Worm (Caenorhabditis elegans) whole organism, L4 larva: ENCODE data around the gene C04A2.15.

Experiments
- D1046.2 ChIP-seq: fragments of 200-800 bp; sonication (Bioruptor generic); IDR thresholded peaks from 2 replicates; pipeline ENCODE4 v1.3.6; 2022; ENCODE audit warnings: missing genetic modification characterization, missing compliant biosample characterization
- F10B5.3 ChIP-seq: sonication (generic microtip); optimal IDR thresholded peaks from 2 replicates; lab custom pipeline; 2016; ENCODE audit warnings: mild to moderate bottlenecking, missing genetic modification characterization, missing compliant biosample characterization
- F49E8.2 ChIP-seq: sonication (generic microtip); optimal IDR thresholded peaks from 2 replicates; lab custom pipeline; 2016; ENCODE audit warnings: missing compliant biosample characterization, mild to moderate bottlenecking, missing genetic modification characterization, borderline replicate concordance
- Y5F2A.4 ChIP-seq: fragments of 200-800 bp; sonication (Bioruptor generic); optimal IDR thresholded peaks from 2 replicates; lab custom pipeline; 2018; ENCODE audit warnings: mild to moderate bottlenecking, missing genetic modification characterization, missing compliant biosample characterization
- ZK337.2 ChIP-seq: fragments of 200-800 bp; sonication (Bioruptor generic); IDR thresholded peaks from 2 replicates; pipeline ENCODE4 v1.3.6; 2022; ENCODE audit warnings: missing genetic modification reagents, missing genetic modification characterization, missing compliant biosample characterization
- ZK546.5 ChIP-seq, 2 experiments: sonication (generic microtip); optimal IDR thresholded peaks; 2 replicates each; lab custom pipeline; 2017; ENCODE audit warnings: missing biosample characterization in 2 of 2, missing genetic modification characterization in 2 of 2
- aha-1 ChIP-seq: fragments of 150-350 bp; peaks from one replicate; lab custom pipeline; 2014; ENCODE audit warnings: missing biosample characterization, missing genetic modification characterization
- ceh-20 ChIP-seq: fragments of 200-800 bp; sonication (Bioruptor generic); IDR thresholded peaks from 2 replicates; pipeline ENCODE4 v1.3.6; 2022; ENCODE audit warnings: missing genetic modification reagents, missing genetic modification characterization, missing compliant biosample characterization
- ceh-32 ChIP-seq: sonication (generic microtip); optimal IDR thresholded peaks from 2 replicates; lab custom pipeline; 2016; ENCODE audit warnings: mild to moderate bottlenecking, missing genetic modification characterization, missing compliant biosample characterization; ENCODE audit not compliant: poor library complexity
- ceh-62 ChIP-seq: sonication (generic microtip); optimal IDR thresholded peaks from 2 replicates; lab custom pipeline; 2017; ENCODE audit warnings: missing biosample characterization, missing genetic modification characterization
- cey-2 ChIP-seq: sonication (generic microtip); optimal IDR thresholded peaks from 3 replicates; lab custom pipeline; 2017; ENCODE audit warnings: missing genetic modification characterization, mild to moderate bottlenecking, missing compliant biosample characterization, antibody characterized with exemption, borderline replicate concordance; ENCODE audit not compliant: insufficient read depth
- daf-16 ChIP-seq, 3 experiments: sonication (generic microtip); optimal IDR thresholded peaks; 2 replicates each; lab custom pipeline; 2016 to 2017; ENCODE audit warnings: missing genetic modification characterization in 3 of 3, missing genetic modification reagents in 3 of 3, mild to moderate bottlenecking in 2 of 3, missing compliant biosample characterization in 2 of 3, missing biosample characterization in 1 of 3, moderate library complexity in 1 of 3
- daf-19 ChIP-seq: fragments of 200-800 bp; sonication (Bioruptor generic); conservative IDR thresholded peaks from 2 replicates; pipeline ENCODE4 v1.3.6; 2022; ENCODE audit warnings: missing genetic modification characterization, missing compliant biosample characterization
- dmd-6 ChIP-seq: fragments of 200-800 bp; sonication (Bioruptor generic); IDR thresholded peaks from 2 replicates; pipeline ENCODE4 v1.3.6; 2022; ENCODE audit warnings: missing genetic modification reagents, missing genetic modification characterization, missing compliant biosample characterization
- dmd-9 ChIP-seq: fragments of 200-800 bp; sonication (Bioruptor generic); IDR thresholded peaks from 2 replicates; pipeline ENCODE4 v1.3.6; 2022; ENCODE audit warnings: missing genetic modification reagents, missing genetic modification characterization, missing compliant biosample characterization
- dpl-1 ChIP-seq: fragments of 150-350 bp; optimal IDR thresholded peaks from 2 replicates; lab custom pipeline; 2014; ENCODE audit warnings: missing biosample characterization, missing genetic modification reagents, missing genetic modification characterization
- dve-1 ChIP-seq: sonication (generic microtip); optimal IDR thresholded peaks from 2 replicates; lab custom pipeline; 2017; ENCODE audit warnings: antibody characterized with exemption, mild to moderate bottlenecking, missing genetic modification characterization, missing compliant biosample characterization; ENCODE audit not compliant: insufficient read depth
- egl-27 ChIP-seq: sonication (generic microtip); optimal IDR thresholded peaks from 3 replicates; lab custom pipeline; 2017; ENCODE audit warnings: missing biosample characterization, missing genetic modification reagents, missing genetic modification characterization
- egl-43 ChIP-seq: fragments of 200-800 bp; sonication (Bioruptor generic); IDR thresholded peaks from 2 replicates; pipeline ENCODE4 v1.3.6; 2022; ENCODE audit warnings: missing genetic modification reagents, missing genetic modification characterization, missing compliant biosample characterization
- hif-1 ChIP-seq, 2 experiments: sonication (generic microtip); optimal IDR thresholded peaks; 2 replicates each; lab custom pipeline; 2016 to 2017; ENCODE audit warnings: missing compliant biosample characterization in 2 of 2, missing genetic modification characterization in 2 of 2, missing genetic modification reagents in 2 of 2, missing genotype in 2 of 2, mild to moderate bottlenecking in 1 of 2
- hlh-30 ChIP-seq: sonication (generic microtip); optimal IDR thresholded peaks from 2 replicates; lab custom pipeline; 2017; ENCODE audit warnings: antibody characterized with exemption, mild to moderate bottlenecking, missing genetic modification characterization, missing compliant biosample characterization; ENCODE audit not compliant: insufficient read depth
- jun-1 ChIP-seq: fragments of 150-350 bp; optimal IDR thresholded peaks from 2 replicates; lab custom pipeline; 2014; ENCODE audit warnings: missing biosample characterization, missing genetic modification reagents, missing genetic modification characterization
- lin-1 ChIP-seq: fragments of 200-800 bp; sonication (Bioruptor generic); IDR thresholded peaks from 2 replicates; pipeline ENCODE4 v1.3.6; 2022; ENCODE audit warnings: missing genetic modification reagents, missing genetic modification characterization, missing compliant biosample characterization
- lin-15B ChIP-seq: fragments of 150-350 bp; sonication (generic microtip); optimal IDR thresholded peaks from 3 replicates; lab custom pipeline; 2014; ENCODE audit warnings: missing biosample characterization, missing genetic modification characterization
- lsy-2 ChIP-seq, 2 experiments: fragments of 150-350 bp in 1 of 2; sonication (generic microtip) in 1 of 2; optimal IDR thresholded peaks; 2 replicates each; lab custom pipeline; 2014 to 2017; ENCODE audit warnings: missing biosample characterization in 2 of 2, missing genetic modification characterization in 2 of 2
- madf-9 ChIP-seq: fragments of 200-800 bp; sonication (Bioruptor generic); conservative IDR thresholded peaks from 2 replicates; pipeline ENCODE4 v1.3.6; 2022; ENCODE audit warnings: missing genetic modification reagents, missing genetic modification characterization, missing compliant biosample characterization
- mdt-29 ChIP-seq: fragments of 200-800 bp; sonication (Bioruptor generic); IDR thresholded peaks from 2 replicates; pipeline ENCODE4 v1.3.6; 2022; ENCODE audit warnings: missing genetic modification reagents, missing genetic modification characterization, missing compliant biosample characterization
- mep-1 ChIP-seq: fragments of 150-350 bp; sonication (generic microtip); optimal IDR thresholded peaks from 3 replicates; lab custom pipeline; 2014; ENCODE audit warnings: missing biosample characterization, missing genetic modification characterization
- mes-2 ChIP-seq: sonication (generic microtip); optimal IDR thresholded peaks from 2 replicates; lab custom pipeline; 2016; ENCODE audit warnings: missing genotype, mild to moderate bottlenecking, missing genetic modification characterization, missing compliant biosample characterization; ENCODE audit not compliant: poor library complexity, severe bottlenecking
- mxl-2 ChIP-seq: fragments of 200-800 bp; sonication (Bioruptor generic); conservative IDR thresholded peaks from 2 replicates; pipeline ENCODE4 v1.3.6; 2022; ENCODE audit warnings: missing genetic modification reagents, missing genetic modification characterization, missing compliant biosample characterization
- nhr-11 ChIP-seq: fragments of 150-350 bp; optimal IDR thresholded peaks from 2 replicates; lab custom pipeline; 2014; ENCODE audit warnings: missing biosample characterization, missing genetic modification characterization
- nhr-28 ChIP-seq: fragments of 150-350 bp; optimal IDR thresholded peaks from 2 replicates; lab custom pipeline; 2014; ENCODE audit warnings: missing biosample characterization, missing genetic modification characterization
- nhr-41 ChIP-seq: fragments of 200-800 bp; sonication (Bioruptor generic); IDR thresholded peaks from 2 replicates; pipeline ENCODE4 v1.3.6; 2022; ENCODE audit warnings: missing genetic modification reagents, missing genetic modification characterization, missing compliant biosample characterization
- nhr-48 ChIP-seq: sonication (generic microtip); optimal IDR thresholded peaks from 2 replicates; lab custom pipeline; 2016; ENCODE audit warnings: mild to moderate bottlenecking, missing genetic modification characterization, missing compliant biosample characterization
- nhr-6 ChIP-seq: fragments of 150-350 bp; optimal IDR thresholded peaks from 2 replicates; lab custom pipeline; 2014; ENCODE audit warnings: missing biosample characterization, missing genetic modification characterization
- nhr-76 ChIP-seq: fragments of 150-350 bp; optimal IDR thresholded peaks from 2 replicates; lab custom pipeline; 2014; ENCODE audit warnings: missing biosample characterization, missing genetic modification characterization
- php-3 ChIP-seq: fragments of 200-800 bp; sonication (Bioruptor generic); IDR thresholded peaks from 2 replicates; pipeline ENCODE4 v1.3.6; 2022; ENCODE audit warnings: missing genetic modification reagents, missing genetic modification characterization, missing compliant biosample characterization
- pqm-1 ChIP-seq: sonication (generic microtip); optimal IDR thresholded peaks from 2 replicates; lab custom pipeline; 2017; ENCODE audit warnings: missing biosample characterization, missing genetic modification characterization
- rbr-2 ChIP-seq: sonication (generic microtip); optimal IDR thresholded peaks from 2 replicates; lab custom pipeline; 2016; ENCODE audit warnings: missing genotype, missing genetic modification characterization, missing compliant biosample characterization
- sdz-12 ChIP-seq: fragments of 200-800 bp; sonication (Bioruptor generic); optimal IDR thresholded peaks from 2 replicates; lab custom pipeline; 2018; ENCODE audit warnings: mild to moderate bottlenecking, missing genetic modification characterization, missing compliant biosample characterization
- set-16 ChIP-seq: fragments of 200-800 bp; sonication (Bioruptor generic); IDR thresholded peaks from 2 replicates; pipeline ENCODE4 v1.3.6; 2022; ENCODE audit warnings: missing genetic modification reagents, missing genetic modification characterization, missing compliant biosample characterization
- skn-1 ChIP-seq: fragments of 150-350 bp; optimal IDR thresholded peaks from 2 replicates; lab custom pipeline; 2014; ENCODE audit warnings: missing biosample characterization, missing genetic modification characterization
- snpc-1.2 ChIP-seq: fragments of 200-800 bp; sonication (Bioruptor generic); IDR thresholded peaks from 2 replicates; pipeline ENCODE4 v1.3.6; 2022; ENCODE audit warnings: missing genetic modification reagents, missing genetic modification characterization, missing compliant biosample characterization
- spr-1 ChIP-seq: sonication (generic microtip); optimal IDR thresholded peaks from 2 replicates; lab custom pipeline; 2016; ENCODE audit warnings: mild to moderate bottlenecking, missing genetic modification characterization, missing compliant biosample characterization
- tag-97 ChIP-seq: fragments of 200-800 bp; sonication (Bioruptor generic); IDR thresholded peaks from 2 replicates; pipeline ENCODE4 v1.3.6; 2022; ENCODE audit warnings: missing genetic modification characterization, missing compliant biosample characterization
- zag-1 ChIP-seq: fragments of 150-350 bp; optimal IDR thresholded peaks from 2 replicates; lab custom pipeline; 2014; ENCODE audit warnings: missing biosample characterization, missing genetic modification characterization
- zip-11 ChIP-seq: fragments of 200-800 bp; sonication (Bioruptor generic); IDR thresholded peaks from 2 replicates; pipeline ENCODE4 v1.3.6; 2022; ENCODE audit warnings: missing genetic modification characterization, missing compliant biosample characterization
- zip-2 ChIP-seq: fragments of 150-350 bp; optimal IDR thresholded peaks from 2 replicates; lab custom pipeline; 2014; ENCODE audit warnings: missing biosample characterization, missing genetic modification characterization

C04A2.15 gene

ce11 chrII:6883716-6884115 is 31.7 kb downstream of the C04A2.15 start, which contains the start of gene pmp-1 (continued):
- TF ChIP-seq spr-1 (tag; lab: Kevin White, UChicago) (no peak), dmd-9 (GFP tag; lab: Robert Waterston, UW) (no peak), dmd-6 (peak; percentile 54), zag-1 (tag; lab: Kevin White, UChicago) (no peak), madf-9 (GFP tag; lab: Robert Waterston, UW) (no peak), set-16 (GFP tag; lab: Robert Waterston, UW) (no peak), mxl-2 (GFP tag; lab: Robert Waterston, UW) (no peak), cey-2 (no peak), daf-19 (GFP tag; lab: Robert Waterston, UW) (no peak), egl-43 (GFP tag; lab: Robert Waterston, UW) (no peak), tag-97 (GFP tag; lab: Robert Waterston, UW) (no peak), nhr-48 (tag; lab: Kevin White, UChicago) (no peak), ceh-32 (tag; lab: Kevin White, UChicago) (no peak), mes-2 (tag; lab: Kevin White, UChicago) (no peak), jun-1 (tag; lab: Kevin White, UChicago) (no peak), zip-2 (no peak), ceh-20 (peak; percentile 44; the same call in 1 of the 2 replicates), nhr-6 (tag; lab: Kevin White, UChicago) (no peak), lsy-2 (tag; optimal IDR thresholded peaks at IDR 0.05; lab: Kevin White, UChicago) (no peak), nhr-41 (GFP tag; lab: Robert Waterston, UW) (no peak), nhr-11 (no peak), F10B5.3 (tag; lab: Kevin White, UChicago) (no peak), pqm-1 (tag; lab: Kevin White, UChicago) (peak; percentile 93), nhr-28 (peak; percentile 62), hlh-30 (tag; lab: Kevin White, UChicago) (no peak), rbr-2 (tag; lab: Kevin White, UChicago) (no peak), mdt-29 (GFP tag; lab: Robert Waterston, UW) (no peak), ceh-62 (tag; lab: Kevin White, UChicago) (no peak)

- TF ChIP-seq ZK546.5 (tag; optimal IDR thresholded peaks at IDR 0.05; lab: Kevin White, UChicago): no peak
- no peak for TF ChIP-seq zip-11 (GFP tag; lab: Robert Waterston, UW)
- TF ChIP-seq nhr-48 (tag; lab: Kevin White, UChicago): no peak
- TF ChIP-seq egl-27 (tag; lab: Kevin White, UChicago): no peak
- no peak for TF ChIP-seq hif-1 (tag; optimal IDR thresholded peaks at IDR 0.05; lab: Kevin White, UChicago)
- no peak for TF ChIP-seq ceh-32 (tag; lab: Kevin White, UChicago)
- peak; percentile 29 for TF ChIP-seq pqm-1 (tag; lab: Kevin White, UChicago)
- TF ChIP-seq dve-1 (tag; lab: Kevin White, UChicago): peak; percentile 37
- TF ChIP-seq tag-97 (GFP tag; lab: Robert Waterston, UW): no peak
- TF ChIP-seq hlh-30 (tag; lab: Kevin White, UChicago): no peak
- no peak for TF ChIP-seq lin-15B (tag; lab: Kevin White, UChicago)
- peak; percentile 84 for TF ChIP-seq php-3 (GFP tag; lab: Robert Waterston, UW)
- no peak for TF ChIP-seq mdt-29 (GFP tag; lab: Robert Waterston, UW)
- TF ChIP-seq snpc-1.2 (GFP tag; lab: Robert Waterston, UW): no peak
- no peak for TF ChIP-seq nhr-6 (tag; lab: Kevin White, UChicago)
- TF ChIP-seq dpl-1 (GFP tag; lab: Kevin White, UChicago): no peak
- TF ChIP-seq aha-1: no peak
- no peak for TF ChIP-seq mep-1 (tag; lab: Kevin White, UChicago)
- TF ChIP-seq daf-16 (GFP tag; optimal IDR thresholded peaks at IDR 0.05; lab: Kevin White, UChicago): no peak
- TF ChIP-seq daf-16 (tag; optimal IDR thresholded peaks at IDR 0.05; lab: Kevin White, UChicago): peak; percentile 58
- no peak for TF ChIP-seq mes-2 (tag; lab: Kevin White, UChicago)
- no peak for TF ChIP-seq Y5F2A.4 (GFP tag; lab: Kevin White, UChicago)
- no peak for TF ChIP-seq dmd-9 (GFP tag; lab: Robert Waterston, UW)
- TF ChIP-seq F49E8.2: no peak
- no peak for TF ChIP-seq daf-19 (GFP tag; lab: Robert Waterston, UW)
- TF ChIP-seq skn-1 (tag; lab: Kevin White, UChicago): no peak
- no peak for TF ChIP-seq dmd-6
- no peak for TF ChIP-seq ZK337.2 (GFP tag; lab: Robert Waterston, UW)
- TF ChIP-seq sdz-12 (GFP tag; lab: Kevin White, UChicago): no peak
- no peak for TF ChIP-seq lin-1 (GFP tag; lab: Robert Waterston, UW)
- TF ChIP-seq lsy-2 (tag; optimal IDR thresholded peaks at IDR 0.05; lab: Kevin White, UChicago): no peak
- TF ChIP-seq D1046.2: no peak
- TF ChIP-seq nhr-76: no peak
Observed at ce11 chrII:6884568-6884967, 32.5 kb downstream of the C04A2.15 start.
